Worm (Caenorhabditis elegans): Measurements from ENCODE around the gene dach-1.
A peak's percentile ranks its signal among the peaks of the same experiment; 100 is the strongest.

Gene dach-1

DNA sequence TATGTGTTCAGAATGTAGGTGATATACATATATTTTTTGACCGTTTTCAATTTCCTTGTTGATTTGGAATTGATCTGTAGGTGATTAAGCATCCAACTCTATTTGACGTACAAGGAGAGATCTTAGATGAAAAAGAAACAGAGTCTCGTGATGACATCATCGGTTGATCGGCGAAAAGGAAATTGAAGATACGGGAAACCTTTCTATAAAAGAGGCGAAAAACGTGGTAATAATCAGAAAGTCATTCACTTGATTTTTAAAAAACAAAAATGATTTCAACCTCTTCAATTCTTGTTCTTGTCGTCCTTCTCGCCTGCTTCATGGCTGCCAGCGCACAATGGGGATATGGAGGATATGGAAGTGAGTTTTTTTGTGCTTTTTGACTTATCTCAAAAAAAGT is 34.4 kb downstream of the dach-1 start, which contains the start of gene nlp-29 (continued):
- TF ChIP-seq ztf-18 (tag; optimal IDR thresholded peaks at IDR 0.05) (no peak), tbp1 (GFP tag; optimal IDR thresholded peaks at IDR 0.05) (no peak)

DNA sequence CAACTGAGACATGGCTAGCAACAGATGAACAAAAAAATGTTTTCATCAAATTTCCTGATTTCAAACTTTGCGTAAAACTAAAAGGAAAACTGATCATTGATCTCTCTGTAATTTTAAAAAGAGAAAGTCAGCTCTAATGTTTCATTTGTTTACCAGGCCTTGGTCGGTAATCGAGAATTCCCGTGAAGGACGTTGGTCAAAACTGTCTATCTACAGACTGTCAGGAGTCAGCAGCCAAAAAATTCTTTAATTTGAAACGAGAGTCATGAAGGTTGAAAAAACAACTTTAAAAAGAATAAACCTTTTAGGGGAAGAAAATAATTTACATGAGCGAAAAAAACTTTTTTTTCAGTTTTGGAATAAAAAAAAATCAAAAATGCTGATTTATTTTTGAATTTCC is 35.3 kb downstream of the dach-1 start:
- TF ChIP-seq ztf-18 (tag; optimal IDR thresholded peaks at IDR 0.05) = no peak
- no peak for TF ChIP-seq Y79H2A.3 (GFP tag; conservative IDR thresholded peaks at IDR 0.05)
- no peak for TF ChIP-seq cebp-1 (GFP tag; IDR thresholded peaks at IDR 0.05)
- no peak for TF ChIP-seq cebp-1 (tag; optimal IDR thresholded peaks at IDR 0.05)
- TF ChIP-seq ceh-91 (GFP tag; IDR thresholded peaks at IDR 0.05) = no peak
- TF ChIP-seq mcd-1 (GFP tag; IDR thresholded peaks at IDR 0.05) = no peak
- TF ChIP-seq ceh-79 (tag; optimal IDR thresholded peaks at IDR 0.05) = no peak
- TF ChIP-seq hrde-1 (tag; optimal IDR thresholded peaks at IDR 0.05; ENCODE audit: borderline replicate concordance) = no peak
- no peak for TF ChIP-seq F37B4.10 (GFP tag; IDR thresholded peaks at IDR 0.05)
- no peak for TF ChIP-seq let-607 (tag; optimal IDR thresholded peaks at IDR 0.05)
- no peak for TF ChIP-seq sea-2 (GFP tag; IDR thresholded peaks at IDR 0.05)
- no peak for TF ChIP-seq zim-3 (tag; optimal IDR thresholded peaks at IDR 0.05)
- TF ChIP-seq nhr-80 (tag; optimal IDR thresholded peaks at IDR 0.05) = no peak
- TF ChIP-seq madf-10 (tag; optimal IDR thresholded peaks at IDR 0.05) = no peak
- no peak for TF ChIP-seq nhr-27 (tag; optimal IDR thresholded peaks at IDR 0.05)
- no peak for TF ChIP-seq ccch-3 (GFP tag; optimal IDR thresholded peaks at IDR 0.05)

DNA sequence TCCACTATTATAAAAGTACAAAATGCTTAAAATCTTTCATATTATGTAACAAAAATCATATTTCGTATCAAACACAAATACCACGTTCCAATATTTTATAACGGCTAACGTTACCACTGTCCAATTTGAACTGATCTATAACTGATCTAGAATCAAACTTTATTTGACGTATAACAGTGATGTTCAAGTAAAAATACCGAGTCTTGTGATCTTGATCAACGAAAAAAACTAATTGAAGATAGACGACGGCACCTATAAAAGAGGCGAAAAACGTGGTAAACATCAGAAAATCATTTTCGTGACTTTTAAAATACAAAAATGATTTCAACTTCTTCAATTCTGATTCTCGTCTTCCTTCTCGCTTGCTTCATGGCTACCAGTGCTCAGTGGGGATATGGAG is 37.8 kb downstream of the dach-1 start, which contains the start of gene nlp-28:
TSS of gene nlp-28 (plus strand) at position 285 of the 400 bp plus-strand sequence.
- TF ChIP-seq F22D6.2 (tag; optimal IDR thresholded peaks at IDR 0.05) (no peak), ama-1 (optimal IDR thresholded peaks at IDR 0.05) (peak; percentile 39), ama-1 (GFP tag; optimal IDR thresholded peaks at IDR 0.05) (no peak)

DNA sequence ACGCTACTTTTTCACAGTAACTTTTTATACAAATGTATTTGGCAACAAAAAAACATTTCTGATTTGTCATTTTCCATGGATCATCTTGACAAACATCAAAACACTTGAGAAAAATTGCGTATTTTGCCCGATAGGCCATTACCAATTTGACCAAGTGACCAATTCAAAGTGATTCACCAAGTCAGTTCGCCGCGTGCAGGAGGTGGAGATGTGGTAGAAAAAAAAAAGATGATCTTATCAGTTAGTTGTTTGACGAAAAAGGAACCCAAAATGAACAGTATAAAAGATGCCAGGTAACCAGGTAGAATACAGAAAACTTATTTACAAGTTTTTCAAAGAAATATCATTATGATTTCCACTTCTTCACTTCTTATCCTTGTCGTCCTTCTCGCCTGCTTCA is 39.2 kb downstream of the dach-1 start, which contains the start of gene nlp-27:
TSS of gene nlp-27 (plus strand) at position 309 of the 400 bp plus-strand sequence.
- TF ChIP-seq sdz-38 (tag; optimal IDR thresholded peaks at IDR 0.05) = no peak
- TF ChIP-seq ceh-91 (GFP tag; IDR thresholded peaks at IDR 0.05) = no peak
- TF ChIP-seq egrh-3 (GFP tag; IDR thresholded peaks at IDR 0.05) = no peak
- no peak for TF ChIP-seq nfyb-1 (GFP tag; IDR thresholded peaks at IDR 0.05)
- TF ChIP-seq die-1 (tag; optimal IDR thresholded peaks at IDR 0.05) = no peak
- no peak for TF ChIP-seq mcd-1 (GFP tag; IDR thresholded peaks at IDR 0.05)
- no peak for TF ChIP-seq nhr-80 (tag; optimal IDR thresholded peaks at IDR 0.05)
- TF ChIP-seq repo-1 (tag; optimal IDR thresholded peaks at IDR 0.05) = no peak
- TF ChIP-seq ceh-40 (GFP tag; IDR thresholded peaks at IDR 0.05) = no peak
- TF ChIP-seq rpc-1 (optimal IDR thresholded peaks at IDR 0.05) = no peak
- TF ChIP-seq rpc-1 (tag; optimal IDR thresholded peaks at IDR 0.05) = no peak
- TF ChIP-seq ztf-28 (GFP tag; IDR thresholded peaks at IDR 0.05) = no peak

- no peak for TF ChIP-seq tlf-1 (GFP tag; optimal IDR thresholded peaks at IDR 0.05)
- no peak for TF ChIP-seq mcd-1 (GFP tag; IDR thresholded peaks at IDR 0.05)
- TF ChIP-seq snpc-1.1 (tag; optimal IDR thresholded peaks at IDR 0.05; ENCODE audit: insufficient read depth) = no peak
- no peak for TF ChIP-seq attf-6 (GFP tag; IDR thresholded peaks at IDR 0.05)
- no peak for TF ChIP-seq Y53G8AR.9 (GFP tag; conservative IDR thresholded peaks at IDR 0.05)
- TF ChIP-seq sea-2 (GFP tag; IDR thresholded peaks at IDR 0.05) = no peak
Measured at ce11 chrV:3992334-3992733, 42.5 kb downstream of the dach-1 start.
